Worm (Caenorhabditis elegans) whole organism, L2 larva: ENCODE data around the gene K05F1.8.
A peak's percentile ranks its signal among the peaks of the same experiment; 100 is the strongest.

Experiments used
- F13H6.1 ChIP-seq: sonication (generic microtip); optimal IDR thresholded peaks from 2 replicates; lab custom pipeline; 2016; ENCODE audit warnings: missing genetic modification characterization, missing compliant biosample characterization
- R02D3.7 ChIP-seq: fragments of 150-350 bp; optimal IDR thresholded peaks from 2 replicates; lab custom pipeline; 2014; ENCODE audit warnings: missing biosample characterization, missing genetic modification characterization
- Y55F3AM.14 ChIP-seq: fragments of 200-800 bp; sonication (Bioruptor generic); optimal IDR thresholded peaks from 2 replicates; lab custom pipeline; 2018; ENCODE audit warnings: mild to moderate bottlenecking, missing genetic modification characterization, missing compliant biosample characterization
- alr-1 ChIP-seq: fragments of 150-350 bp; optimal IDR thresholded peaks from 2 replicates; lab custom pipeline; 2014; ENCODE audit warnings: missing biosample characterization, missing genetic modification characterization
- aly-2 ChIP-seq: fragments of 150-350 bp; optimal IDR thresholded peaks from 2 replicates; lab custom pipeline; 2014; ENCODE audit warnings: missing biosample characterization, missing genetic modification characterization
- ama-1 ChIP-seq: fragments of 150-350 bp; optimal IDR thresholded peaks from 2 replicates; lab custom pipeline; 2018; ENCODE audit warnings: inconsistent platforms
- blmp-1 ChIP-seq: sonication (generic microtip); optimal IDR thresholded peaks from 2 replicates; lab custom pipeline; 2017; ENCODE audit warnings: missing genetic modification characterization, mild to moderate bottlenecking, missing compliant biosample characterization, antibody characterized with exemption, moderate library complexity; ENCODE audit not compliant: insufficient read depth
- ceh-16 ChIP-seq: fragments of 150-350 bp; optimal IDR thresholded peaks from 2 replicates; lab custom pipeline; 2014; ENCODE audit warnings: missing biosample characterization, missing genetic modification characterization
- ceh-82 ChIP-seq: fragments of 150-350 bp; optimal IDR thresholded peaks from 2 replicates; lab custom pipeline; 2014; ENCODE audit warnings: missing biosample characterization, missing genetic modification characterization
- crh-2 ChIP-seq: sonication (generic microtip); optimal IDR thresholded peaks from 2 replicates; lab custom pipeline; 2017; ENCODE audit warnings: missing biosample characterization, missing genetic modification characterization
- dmd-4 ChIP-seq: sonication (generic microtip); optimal IDR thresholded peaks from 2 replicates; lab custom pipeline; 2017; ENCODE audit warnings: missing biosample characterization, missing genetic modification characterization
- egl-27 ChIP-seq: sonication (generic microtip); optimal IDR thresholded peaks from 3 replicates; lab custom pipeline; 2017; ENCODE audit warnings: missing biosample characterization, missing genetic modification reagents, missing genetic modification characterization
- elt-1 ChIP-seq: fragments of 150-350 bp; optimal IDR thresholded peaks from 2 replicates; lab custom pipeline; 2014; ENCODE audit warnings: missing biosample characterization, missing genetic modification characterization
- elt-3 ChIP-seq: sonication (generic microtip); optimal IDR thresholded peaks from 2 replicates; lab custom pipeline; 2017; ENCODE audit warnings: missing biosample characterization, missing genetic modification characterization
- fos-1 ChIP-seq: fragments of 150-350 bp; optimal IDR thresholded peaks from 2 replicates; lab custom pipeline; 2014; ENCODE audit warnings: missing biosample characterization, missing genetic modification characterization
- lin-39 ChIP-seq: fragments of 150-350 bp; optimal IDR thresholded peaks from 2 replicates; lab custom pipeline; 2014; ENCODE audit warnings: missing biosample characterization, missing genetic modification reagents, missing genetic modification characterization
- lsy-2 ChIP-seq, 2 experiments: fragments of 150-350 bp in 1 of 2; sonication (generic microtip) in 1 of 2; optimal IDR thresholded peaks; 2 replicates each; lab custom pipeline; 2014 to 2017; ENCODE audit warnings: missing biosample characterization in 2 of 2, missing genetic modification characterization in 2 of 2
- mbf-1 ChIP-seq: sonication (generic microtip); optimal IDR thresholded peaks from 2 replicates; lab custom pipeline; 2017; ENCODE audit warnings: missing biosample characterization, missing genetic modification characterization
- nhr-10 ChIP-seq: sonication (generic microtip); optimal IDR thresholded peaks from 2 replicates; lab custom pipeline; 2017; ENCODE audit warnings: missing biosample characterization, missing genetic modification characterization
- nhr-12 ChIP-seq: fragments of 150-350 bp; optimal IDR thresholded peaks from 2 replicates; lab custom pipeline; 2014; ENCODE audit warnings: missing biosample characterization, missing genetic modification characterization
- nhr-129 ChIP-seq: fragments of 150-350 bp; optimal IDR thresholded peaks from 2 replicates; lab custom pipeline; 2014; ENCODE audit warnings: missing biosample characterization, missing genetic modification characterization
- nhr-21 ChIP-seq: fragments of 150-350 bp; optimal IDR thresholded peaks from 2 replicates; lab custom pipeline; 2014; ENCODE audit warnings: missing biosample characterization, missing genetic modification characterization
- nhr-23 ChIP-seq: fragments of 150-350 bp; optimal IDR thresholded peaks from 2 replicates; lab custom pipeline; 2014; ENCODE audit warnings: missing biosample characterization, missing genetic modification reagents, missing genetic modification characterization
- nhr-237 ChIP-seq: fragments of 150-350 bp; optimal IDR thresholded peaks from 2 replicates; lab custom pipeline; 2014; ENCODE audit warnings: missing biosample characterization, missing genetic modification characterization
- peb-1 ChIP-seq: fragments of 150-350 bp; optimal IDR thresholded peaks from 2 replicates; lab custom pipeline; 2014; ENCODE audit warnings: missing biosample characterization, missing genetic modification characterization
- sem-4 ChIP-seq: fragments of 150-350 bp; optimal IDR thresholded peaks from 2 replicates; lab custom pipeline; 2014; ENCODE audit warnings: missing biosample characterization, missing genetic modification reagents, missing genetic modification characterization
- skn-1 ChIP-seq: sonication (generic microtip); optimal IDR thresholded peaks from 2 replicates; lab custom pipeline; 2017; ENCODE audit warnings: missing biosample characterization, missing genetic modification characterization
- sma-9 ChIP-seq, 2 experiments: fragments of 150-350 bp in 1 of 2; sonication (generic microtip) in 1 of 2; optimal IDR thresholded peaks; 2 replicates each; lab custom pipeline; 2014 to 2016; ENCODE audit warnings: missing genetic modification characterization in 2 of 2, mild to moderate bottlenecking in 1 of 2, missing biosample characterization in 1 of 2, missing compliant biosample characterization in 1 of 2, missing genetic modification reagents in 1 of 2, moderate library complexity in 1 of 2
- unc-39 ChIP-seq: fragments of 150-350 bp; optimal IDR thresholded peaks from 2 replicates; lab custom pipeline; 2014; ENCODE audit warnings: missing biosample characterization, missing genetic modification characterization
- unc-62 ChIP-seq: fragments of 150-350 bp; optimal IDR thresholded peaks from 2 replicates; lab custom pipeline; 2014; ENCODE audit warnings: missing biosample characterization, missing genetic modification reagents, missing genetic modification characterization
- ztf-1 ChIP-seq: fragments of 200-800 bp; sonication (Bioruptor generic); conservative IDR thresholded peaks from 2 replicates; pipeline ENCODE4 v1.3.6; 2022; ENCODE audit warnings: missing genetic modification characterization, missing compliant biosample characterization
- ztf-11 ChIP-seq: sonication (generic microtip); optimal IDR thresholded peaks from 2 replicates; lab custom pipeline; 2017; ENCODE audit warnings: missing biosample characterization, missing genetic modification characterization
- ztf-4 ChIP-seq: fragments of 150-350 bp; optimal IDR thresholded peaks from 2 replicates; lab custom pipeline; 2014; ENCODE audit warnings: missing biosample characterization, missing genetic modification characterization

The K05F1.8 gene

ce11 chrII:5805303-5805702 is 5.8 kb upstream of the K05F1.8 start, which contains the start of gene K05F1.10:
TSS of gene K05F1.10 (minus strand) at chrII:5805473.
- TF ChIP-seq crh-2 (tag; lab: Kevin White, UChicago) (peak; percentile 17), elt-1 (tag; lab: Kevin White, UChicago) (no peak)

- TF ChIP-seq nhr-10 (tag; lab: Kevin White, UChicago) (no peak), fos-1 (tag; lab: Kevin White, UChicago) (peak; percentile 29)
These were observed 4.8 kb upstream of the K05F1.8 start for ce11 chrII:5804288-5804687.

ce11 chrII:5801075-5801474 is 1.6 kb upstream of the K05F1.8 start, which contains the start of the genes K05F1.9 and K05F1.1:
TSS of gene K05F1.9 (minus strand) at chrII:5801175.
TSS of gene K05F1.1 (plus strand) at chrII:5801382.
- TF ChIP-seq nhr-21 (tag; lab: Kevin White, UChicago), result no peak
- TF ChIP-seq aly-2 (tag; lab: Kevin White, UChicago), result no peak
- no peak for TF ChIP-seq ztf-4
- TF ChIP-seq nhr-129 (tag; lab: Kevin White, UChicago), result no peak
- no peak for TF ChIP-seq F13H6.1 (tag; lab: Kevin White, UChicago)
- no peak for TF ChIP-seq unc-62 (GFP tag; lab: Kevin White, UChicago)
- no peak for TF ChIP-seq blmp-1 (tag; lab: Kevin White, UChicago)
- TF ChIP-seq ama-1 (lab: Kevin White, UChicago), result no peak
- no peak for TF ChIP-seq sem-4 (tag; lab: Kevin White, UChicago)
- TF ChIP-seq elt-3, result no peak
- TF ChIP-seq peb-1 (tag; lab: Kevin White, UChicago), result no peak
- no peak for TF ChIP-seq ceh-16 (tag; lab: Kevin White, UChicago)
- no peak for TF ChIP-seq dmd-4 (tag; lab: Kevin White, UChicago)
- TF ChIP-seq unc-39 (tag; lab: Kevin White, UChicago), result no peak
- TF ChIP-seq nhr-23 (tag; lab: Kevin White, UChicago), result no peak
- TF ChIP-seq mbf-1 (tag; lab: Kevin White, UChicago), result no peak
- TF ChIP-seq nhr-10 (tag; lab: Kevin White, UChicago), result no peak
- no peak for TF ChIP-seq ztf-1 (GFP tag; lab: Robert Waterston, UW)
- TF ChIP-seq lsy-2 (tag; optimal IDR thresholded peaks at IDR 0.05; lab: Kevin White, UChicago), result no peak
- TF ChIP-seq lin-39 (tag; lab: Kevin White, UChicago), result no peak

- TF ChIP-seq F13H6.1 (tag; lab: Kevin White, UChicago) (no peak), nhr-21 (tag; lab: Kevin White, UChicago) (no peak), aly-2 (tag; lab: Kevin White, UChicago) (no peak), Y55F3AM.14 (GFP tag; lab: Kevin White, UChicago) (no peak), unc-62 (GFP tag; lab: Kevin White, UChicago) (no peak), alr-1 (tag; lab: Kevin White, UChicago) (no peak), lin-39 (tag; lab: Kevin White, UChicago) (no peak), mbf-1 (tag; lab: Kevin White, UChicago) (no peak), nhr-12 (no peak), sma-9 (GFP tag; optimal IDR thresholded peaks at IDR 0.05; lab: Kevin White, UChicago) (no peak), sma-9 (tag; optimal IDR thresholded peaks at IDR 0.05; lab: Kevin White, UChicago) (no peak), nhr-237 (tag; lab: Kevin White, UChicago) (no peak), egl-27 (tag; lab: Kevin White, UChicago) (no peak), ceh-82 (tag; lab: Kevin White, UChicago) (no peak), skn-1 (no peak), elt-1 (tag; lab: Kevin White, UChicago) (no peak), nhr-23 (tag; lab: Kevin White, UChicago) (no peak)
These were observed 2.0 kb downstream of the K05F1.8 start, which contains the start of the genes msp-63 and msp-142 for ce11 chrII:5797348-5797977. TSS of gene msp-63 (minus strand) at chrII:5797448. TSS of gene msp-142 (plus strand) at chrII:5797927.

ce11 chrII:5794195-5794594 is 5.3 kb downstream of the K05F1.8 start, which contains the start of gene acdh-8:
TSS of gene acdh-8 (plus strand) at chrII:5794495.
- TF ChIP-seq elt-1 (tag; lab: Kevin White, UChicago) (no peak), blmp-1 (tag; lab: Kevin White, UChicago) (no peak), R02D3.7 (tag; lab: Kevin White, UChicago) (no peak), mbf-1 (tag; lab: Kevin White, UChicago) (no peak), nhr-129 (tag; lab: Kevin White, UChicago) (no peak), ztf-11 (tag; lab: Kevin White, UChicago) (no peak)
- TF ChIP-seq, all 48 proteins: peak for 0
